Worm (Caenorhabditis elegans): ENCODE data around the gene F16B4.4.

- TF ChIP-seq nhr-11 (tag; optimal IDR thresholded peaks at IDR 0.05) (no peak), zag-1 (tag; optimal IDR thresholded peaks at IDR 0.05) (no peak), nhr-76 (tag; optimal IDR thresholded peaks at IDR 0.05) (no peak)
Observed at ce11 chrV:1635859-1636258, 42.0 kb downstream of the F16B4.4 start, which contains the start of gene str-222.

Data from whole organism, L1 larva.